Worm (Caenorhabditis elegans): Measurements from ENCODE around the gene T13C5.6.

ce11 chrX:6235443-6235842, 28.0 kb upstream of the T13C5.6 start, which contains the start of gene hsp-43:
- no peak for TF ChIP-seq W03F9.2 (tag; optimal IDR thresholded peaks at IDR 0.05)
- TF ChIP-seq him-1 (tag; optimal IDR thresholded peaks at IDR 0.05): no peak

Data from whole organism, L4/young adult.